Fruit fly (Drosophila melanogaster) S2 (cell line): Measurements from ENCODE around the gene Mp.

Experiments
- CG8478 ChIP-seq: fragments of >200 bp; optimal IDR thresholded peaks from 2 replicates; lab custom pipeline; 2018
- CTCF ChIP-seq, 2 experiments: fragments of >200 bp; optimal IDR thresholded peaks; 2 replicates each; lab custom pipeline; 2018

DNA sequence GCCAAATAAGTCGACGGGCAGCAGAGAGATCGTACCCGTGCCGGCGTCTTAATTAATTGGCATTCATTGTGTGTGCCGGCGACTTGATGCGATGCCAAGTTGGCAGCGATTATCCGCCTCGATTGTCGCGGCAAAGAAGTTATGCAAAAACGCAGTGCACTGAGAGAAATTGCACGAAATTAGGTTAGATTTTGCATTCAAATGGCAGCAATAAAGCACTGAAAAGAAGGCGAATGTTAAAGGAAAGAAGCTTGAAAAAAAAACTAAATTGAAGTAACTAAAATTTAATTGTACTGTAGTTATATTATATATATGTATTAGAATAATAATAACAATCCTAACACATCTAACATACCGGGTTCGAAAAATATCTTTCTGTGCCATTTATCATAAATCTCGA, 4.5 kb downstream of the Mp start:
- TF ChIP-seq CG8478 (lab: Kevin White, UChicago) (no peak), CTCF (optimal IDR thresholded peaks at IDR 0.05; lab: Kevin White, UChicago) (no peak)
